Fruit fly (Drosophila melanogaster) whole organism, embryonic: ENCODE results near the gene CG8419.

Source experiments
- Aef1 ChIP-seq: fragments of 200-800 bp; sonication (Bioruptor generic); IDR thresholded peaks from 3 replicates; pipeline ENCODE4 v1.3.6; 2022; ENCODE audit warnings: missing biosample characterization, missing genetic modification characterization
- BEAF-32 ChIP-seq: fragments of 200-800 bp; sonication (Bioruptor generic); optimal IDR thresholded peaks from 3 replicates; lab custom pipeline; 2017; ENCODE audit warnings: missing biosample characterization, missing genetic modification characterization, mild to moderate bottlenecking, moderate library complexity, missing genetic modification reagents
- Blimp-1 ChIP-seq: fragments of 200-800 bp; sonication (Bioruptor generic); optimal IDR thresholded peaks from 3 replicates; lab custom pipeline; 2018; ENCODE audit warnings: missing biosample characterization, missing genetic modification characterization, mild to moderate bottlenecking, moderate library complexity, missing genetic modification reagents
- CG11456 ChIP-seq: fragments of 200-800 bp; sonication (Bioruptor generic); IDR thresholded peaks from 3 replicates; pipeline ENCODE4 v1.3.6; 2022; ENCODE audit warnings: missing biosample characterization, missing genetic modification characterization
- CG11560 ChIP-seq: fragments of 200-800 bp; sonication (Bioruptor generic); IDR thresholded peaks from 3 replicates; pipeline ENCODE4 v1.3.6; 2022; ENCODE audit warnings: missing biosample characterization, missing genetic modification characterization
- CG11695 ChIP-seq: fragments of 200-800 bp; sonication (Bioruptor generic); IDR thresholded peaks from 3 replicates; pipeline ENCODE4 v1.3.6; 2022; ENCODE audit warnings: missing biosample characterization, missing genetic modification characterization
- CG11696 ChIP-seq: fragments of 200-800 bp; sonication (Bioruptor generic); IDR thresholded peaks from 2 replicates; pipeline ENCODE4 v1.3.6; 2022; ENCODE audit warnings: missing biosample characterization, missing genetic modification characterization
- CG12104 ChIP-seq: fragments of 200-800 bp; sonication (Bioruptor generic); optimal IDR thresholded peaks from 3 replicates; lab custom pipeline; 2016; ENCODE audit warnings: missing biosample characterization, missing genetic modification characterization
- CG12299 ChIP-seq: fragments of 200-800 bp; sonication (Bioruptor generic); optimal IDR thresholded peaks from 2 replicates; lab custom pipeline; 2018; ENCODE audit warnings: missing biosample characterization, mild to moderate bottlenecking, missing genetic modification characterization
- CG15696 ChIP-seq: fragments of 200-800 bp; sonication (Bioruptor generic); optimal IDR thresholded peaks from 2 replicates; lab custom pipeline; 2019; ENCODE audit warnings: missing biosample characterization, mild to moderate bottlenecking, missing genetic modification characterization, moderate library complexity
- CG1647 ChIP-seq: fragments of 200-800 bp; sonication (Bioruptor generic); optimal IDR thresholded peaks from 3 replicates; lab custom pipeline; 2016; ENCODE audit warnings: missing biosample characterization, missing genetic modification characterization
- CG17361 ChIP-seq: fragments of 200-800 bp; sonication (Bioruptor generic); IDR thresholded peaks from 3 replicates; pipeline ENCODE4 v1.3.6; 2022; ENCODE audit warnings: missing biosample characterization, missing genetic modification characterization
- CG18262 ChIP-seq: fragments of 200-800 bp; optimal IDR thresholded peaks from 3 replicates; lab custom pipeline; 2019; ENCODE audit warnings: missing biosample characterization, mild to moderate bottlenecking, missing genetic modification characterization, moderate library complexity
- CG30020 ChIP-seq: fragments of 200-800 bp; optimal IDR thresholded peaks from 2 replicates; lab custom pipeline; 2019; ENCODE audit warnings: missing biosample characterization, mild to moderate bottlenecking, missing genetic modification characterization, moderate library complexity
- CG32532 ChIP-seq: fragments of 200-800 bp; sonication (Bioruptor generic); IDR thresholded peaks from 2 replicates; pipeline ENCODE4 v1.3.6; 2022; ENCODE audit warnings: missing biosample characterization, missing genetic modification characterization
- CG4360 ChIP-seq: fragments of 200-800 bp; sonication (Bioruptor generic); IDR thresholded peaks from 2 replicates; pipeline ENCODE4 v1.3.6; 2022; ENCODE audit warnings: missing biosample characterization, missing genetic modification characterization
- CG6654 ChIP-seq: fragments of 200-800 bp; sonication (Bioruptor generic); optimal IDR thresholded peaks from 2 replicates; lab custom pipeline; 2017; ENCODE audit warnings: missing biosample characterization, mild to moderate bottlenecking, missing genetic modification characterization
- CG6791 ChIP-seq: fragments of 200-800 bp; sonication (Bioruptor generic); IDR thresholded peaks from 3 replicates; pipeline ENCODE4 v1.3.6; 2022; ENCODE audit warnings: missing biosample characterization, missing genetic modification characterization; ENCODE audit not compliant: partially characterized antibody
- CG7271 ChIP-seq: fragments of 200-800 bp; sonication (Bioruptor generic); optimal IDR thresholded peaks from 2 replicates; lab custom pipeline; 2018; ENCODE audit warnings: missing biosample characterization, mild to moderate bottlenecking, missing genetic modification characterization, moderate library complexity
- CG7745 ChIP-seq: fragments of 200-800 bp; sonication (Bioruptor generic); optimal IDR thresholded peaks from 2 replicates; lab custom pipeline; 2018; ENCODE audit warnings: missing biosample characterization, mild to moderate bottlenecking, missing genetic modification characterization, moderate library complexity
- CG7928 ChIP-seq: fragments of 200-800 bp; sonication (Bioruptor generic); optimal IDR thresholded peaks from 2 replicates; lab custom pipeline; 2017; ENCODE audit warnings: missing biosample characterization, mild to moderate bottlenecking, missing genetic modification characterization
- CG8089 ChIP-seq: fragments of 200-800 bp; sonication (Bioruptor generic); optimal IDR thresholded peaks from 3 replicates; lab custom pipeline; 2016; ENCODE audit warnings: missing biosample characterization, missing genetic modification characterization
- CG9876 ChIP-seq: fragments of 200-800 bp; sonication (Bioruptor generic); optimal IDR thresholded peaks from 2 replicates; lab custom pipeline; 2016; ENCODE audit warnings: missing biosample characterization, missing genetic modification characterization
- CrebB ChIP-seq: fragments of 200-800 bp; sonication (Bioruptor generic); optimal IDR thresholded peaks from 3 replicates; lab custom pipeline; 2018; ENCODE audit warnings: missing biosample characterization, mild to moderate bottlenecking, missing genetic modification characterization
- D ChIP-seq, 2 experiments: fragments of 200-800 bp in 1 of 2; fragments of >200 bp in 1 of 2; sonication (Bioruptor generic) in 1 of 2; optimal IDR thresholded peaks; 2 replicates in 1 of 2; 3 replicates in 1 of 2; lab custom pipeline; 2017; ENCODE audit warnings: mild to moderate bottlenecking in 1 of 2, missing biosample characterization in 1 of 2, missing genetic modification characterization in 1 of 2, missing genetic modification reagents in 1 of 2
- Dll ChIP-seq: fragments of 200-800 bp; sonication (Bioruptor generic); IDR thresholded peaks from 4 replicates; pipeline ENCODE4 v1.3.6; 2022; ENCODE audit warnings: missing biosample characterization, missing genetic modification characterization; ENCODE audit not compliant: partially characterized antibody
- Doc3 ChIP-seq: fragments of 200-800 bp; sonication (Bioruptor generic); IDR thresholded peaks from 3 replicates; pipeline ENCODE4 v1.3.6; 2022; ENCODE audit warnings: missing biosample characterization, missing genetic modification characterization; ENCODE audit not compliant: partially characterized antibody
- E2f2 ChIP-seq: fragments of 200-800 bp; sonication (Bioruptor generic); IDR thresholded peaks from 2 replicates; pipeline ENCODE4 v1.3.6; 2022; ENCODE audit warnings: missing biosample characterization, missing genetic modification characterization
- Hsf ChIP-seq: fragments of 200-800 bp; sonication (Bioruptor generic); optimal IDR thresholded peaks from 3 replicates; lab custom pipeline; 2016; ENCODE audit warnings: missing biosample characterization, missing genetic modification characterization
- Jarid2 ChIP-seq: fragments of 200-800 bp; sonication (Bioruptor generic); optimal IDR thresholded peaks from 3 replicates; lab custom pipeline; 2017; ENCODE audit warnings: mild to moderate bottlenecking, missing biosample characterization, missing genetic modification reagents, missing genetic modification characterization
- Oaz ChIP-seq: fragments of 200-800 bp; sonication (Bioruptor generic); IDR thresholded peaks from 2 replicates; pipeline ENCODE4 v1.3.6; 2022; ENCODE audit warnings: missing biosample characterization, missing genetic modification characterization
- Pdp1 ChIP-seq, 2 experiments: fragments of 200-800 bp; sonication (Bioruptor generic); optimal IDR thresholded peaks; 3 replicates each; lab custom pipeline; 2016; ENCODE audit warnings: missing biosample characterization in 2 of 2, missing genetic modification characterization in 2 of 2, mild to moderate bottlenecking in 1 of 2, moderate library complexity in 1 of 2
- Rx ChIP-seq: fragments of 200-800 bp; sonication (Bioruptor generic); IDR thresholded peaks from 2 replicates; pipeline ENCODE4 v1.3.6; 2022; ENCODE audit warnings: missing biosample characterization, missing genetic modification characterization
- Trl ChIP-seq, 3 experiments: fragments of >200 bp in 2 of 3; fragments of 200-800 bp in 1 of 3; sonication (Bioruptor generic) in 1 of 3; optimal IDR thresholded peaks; 2 replicates in 1 of 3; 3 replicates in 2 of 3; lab custom pipeline; 2016 to 2017; ENCODE audit warnings: missing biosample characterization in 1 of 3, missing genetic modification characterization in 1 of 3
- ac ChIP-seq: fragments of 200-800 bp; sonication (Bioruptor generic); optimal IDR thresholded peaks from 3 replicates; lab custom pipeline; 2017; ENCODE audit warnings: missing biosample characterization, mild to moderate bottlenecking, missing genetic modification characterization
- caup ChIP-seq: fragments of 200-800 bp; sonication (Bioruptor generic); optimal IDR thresholded peaks from 3 replicates; lab custom pipeline; 2017; ENCODE audit warnings: missing biosample characterization, mild to moderate bottlenecking, missing genetic modification characterization, moderate library complexity; ENCODE audit not compliant: severe bottlenecking
- chn ChIP-seq: fragments of 200-800 bp; sonication (Bioruptor generic); optimal IDR thresholded peaks from 2 replicates; lab custom pipeline; 2016; ENCODE audit warnings: missing biosample characterization, missing genetic modification characterization
- ci ChIP-seq: fragments of 200-800 bp; sonication (Bioruptor generic); IDR thresholded peaks from 3 replicates; pipeline ENCODE4 v1.3.6; 2022; ENCODE audit warnings: missing biosample characterization, missing genetic modification characterization
- crol ChIP-seq: fragments of 200-800 bp; sonication (Bioruptor generic); IDR thresholded peaks from 2 replicates; pipeline ENCODE4 v1.3.6; 2022; ENCODE audit warnings: missing biosample characterization, missing genetic modification characterization
- disco-r ChIP-seq: fragments of 200-800 bp; sonication (Bioruptor generic); optimal IDR thresholded peaks from 2 replicates; lab custom pipeline; 2016; ENCODE audit warnings: missing biosample characterization, missing genetic modification characterization
- dpn ChIP-seq, 2 experiments: fragments of 200-800 bp; sonication (Bioruptor generic); optimal IDR thresholded peaks; 3 replicates each; lab custom pipeline; 2016; ENCODE audit warnings: missing biosample characterization in 2 of 2, missing genetic modification characterization in 2 of 2
- en ChIP-seq: fragments of 200-800 bp; sonication (Bioruptor generic); optimal IDR thresholded peaks from 2 replicates; lab custom pipeline; 2016; ENCODE audit warnings: missing biosample characterization, missing genetic modification characterization
- gem ChIP-seq: fragments of 200-800 bp; sonication (Bioruptor generic); optimal IDR thresholded peaks from 2 replicates; lab custom pipeline; 2019; ENCODE audit warnings: missing biosample characterization, mild to moderate bottlenecking, missing genetic modification characterization, moderate library complexity
- gsb ChIP-seq: fragments of 200-800 bp; sonication (Bioruptor generic); IDR thresholded peaks from 2 replicates; pipeline ENCODE4 v1.3.6; 2022; ENCODE audit warnings: missing biosample characterization, missing genetic modification characterization
- phol ChIP-seq: fragments of 200-800 bp; sonication (Bioruptor generic); optimal IDR thresholded peaks from 3 replicates; lab custom pipeline; 2018; ENCODE audit warnings: missing biosample characterization, mild to moderate bottlenecking, missing genetic modification characterization, moderate library complexity
- sens-2 ChIP-seq: fragments of 200-800 bp; sonication (Bioruptor generic); IDR thresholded peaks from 2 replicates; pipeline ENCODE4 v1.3.6; 2022; ENCODE audit warnings: missing biosample characterization, missing genetic modification characterization
- slbo ChIP-seq: fragments of 200-800 bp; sonication (Bioruptor generic); IDR thresholded peaks from 2 replicates; pipeline ENCODE4 v1.3.6; 2022; ENCODE audit warnings: missing biosample characterization, missing genetic modification characterization
- slp2 ChIP-seq: fragments of 200-800 bp; sonication (Bioruptor generic); optimal IDR thresholded peaks from 2 replicates; lab custom pipeline; 2016; ENCODE audit warnings: missing biosample characterization, missing genetic modification characterization
- sna ChIP-seq: fragments of 200-800 bp; sonication (Bioruptor generic); IDR thresholded peaks from 2 replicates; pipeline ENCODE4 v1.3.6; 2022; ENCODE audit warnings: missing biosample characterization, missing genetic modification characterization; ENCODE audit not compliant: partially characterized antibody
- tna ChIP-seq: fragments of 200-800 bp; sonication (Bioruptor generic); IDR thresholded peaks from 2 replicates; pipeline ENCODE4 v1.3.6; 2022; ENCODE audit warnings: missing biosample characterization, missing genetic modification characterization; ENCODE audit not compliant: partially characterized antibody
- usp ChIP-seq: fragments of >200 bp; optimal IDR thresholded peaks from 2 replicates; lab custom pipeline; 2017; ENCODE audit warnings: missing biosample characterization, missing genetic modification characterization

CG8419 gene

dm6 chr2L:8229628-8230027 lies 23.7 kb downstream of the CG8419 start (continued):
- TF ChIP-seq CG18262 (peak; percentile 30), disco-r (GFP tag; lab: Kevin White, UChicago) (no peak), sna (GFP tag; lab: Robert Waterston, UW) (no peak), CG17361 (no peak), dpn (GFP tag; optimal IDR thresholded peaks at IDR 0.05; lab: Kevin White, UChicago) (no peak), Doc3 (GFP tag; lab: Robert Waterston, UW) (no peak), chn (peak; percentile 14), Rx (GFP tag; lab: Robert Waterston, UW) (peak; percentile 19; the same call in 1 of the 2 replicates), ci (no peak), E2f2 (GFP tag; lab: Robert Waterston, UW) (peak; percentile 22; the same call in 1 of the 2 replicates), ac (GFP tag; lab: Kevin White, UChicago) (no peak), CG11456 (GFP tag; lab: Robert Waterston, UW) (no peak), CrebB (tag; lab: Kevin White, UChicago) (no peak), Pdp1 (GFP tag; optimal IDR thresholded peaks at IDR 0.05; lab: Kevin White, UChicago) (peak in 1 of 2 experiments; percentile 76), CG12104 (no peak), usp (no peak), CG1647 (no peak), Blimp-1 (peak; percentile 9), Jarid2 (no peak), Aef1 (GFP tag; lab: Robert Waterston, UW) (no peak), CG30020 (tag; lab: Kevin White, UChicago) (no peak), BEAF-32 (GFP tag; lab: Kevin White, UChicago) (no peak), Hsf (no peak), CG7928 (no peak), CG9876 (GFP tag; lab: Kevin White, UChicago) (no peak), en (GFP tag; lab: Kevin White, UChicago) (no peak), CG15696 (tag; lab: Kevin White, UChicago) (no peak), Trl (optimal IDR thresholded peaks at IDR 0.05; lab: Kevin White, UChicago) (no peak), Trl (GFP tag; optimal IDR thresholded peaks at IDR 0.05; lab: Kevin White, UChicago) (no peak), caup (GFP tag; lab: Kevin White, UChicago) (no peak), CG8089 (GFP tag; lab: Kevin White, UChicago) (no peak), slbo (peak; percentile 68), CG4360 (no peak), CG6791 (GFP tag; lab: Robert Waterston, UW) (no peak)

dm6 chr2L:8230255-8230654 lies 24.3 kb downstream of the CG8419 start:
- TF ChIP-seq CG6654 (GFP tag; lab: Kevin White, UChicago) (no peak), Oaz (GFP tag; lab: Robert Waterston, UW) (no peak), Dll (GFP tag; lab: Robert Waterston, UW) (no peak), CG32532 (GFP tag; lab: Robert Waterston, UW) (no peak), CG11560 (no peak), crol (GFP tag; lab: Robert Waterston, UW) (no peak), CG11696 (no peak), CG11695 (no peak), CG9876 (GFP tag; lab: Kevin White, UChicago) (no peak), Blimp-1 (peak; percentile 7), CG7745 (tag; lab: Kevin White, UChicago) (no peak), gem (tag; lab: Kevin White, UChicago) (peak; percentile 15), slp2 (GFP tag; lab: Kevin White, UChicago) (no peak), sens-2 (GFP tag; lab: Robert Waterston, UW) (no peak), ci (no peak), phol (peak; percentile 4), gsb (GFP tag; lab: Robert Waterston, UW) (no peak), CG12299 (tag; lab: Kevin White, UChicago) (no peak), CG7271 (no peak), D (optimal IDR thresholded peaks at IDR 0.05; lab: Kevin White, UChicago) (no peak), D (GFP tag; optimal IDR thresholded peaks at IDR 0.05; lab: Kevin White, UChicago) (no peak), tna (GFP tag; lab: Robert Waterston, UW) (no peak)
